Worm (Caenorhabditis elegans): Measurements from ENCODE around the gene C36E8.4.

Gene C36E8.4

ce11 chrIII:3994457-3994856 is 17.7 kb upstream of the C36E8.4 start:
- TF ChIP-seq egl-5 (tag; optimal IDR thresholded peaks at IDR 0.05) (peak; percentile 29), ceh-9 (tag; optimal IDR thresholded peaks at IDR 0.05) (no peak)

ce11 chrIII:4004064-4004580 is 8.0 kb upstream of the C36E8.4 start, which contains the start of gene tif-1A:
tif-1A (minus strand) TSS chrIII:4004114.
- TF ChIP-seq skn-1 (tag; optimal IDR thresholded peaks at IDR 0.05): peak; percentile 76
- TF ChIP-seq hmg-11 (tag; optimal IDR thresholded peaks at IDR 0.05): peak; percentile 88
- no peak for TF ChIP-seq ceh-82 (tag; optimal IDR thresholded peaks at IDR 0.05)
- peak; percentile 90 for TF ChIP-seq elt-2 (tag; optimal IDR thresholded peaks at IDR 0.05)
- no peak for TF ChIP-seq aly-2 (tag; optimal IDR thresholded peaks at IDR 0.05)
- TF ChIP-seq R02D3.7 (tag; optimal IDR thresholded peaks at IDR 0.05): peak; percentile 68
- no peak for TF ChIP-seq elt-1 (tag; optimal IDR thresholded peaks at IDR 0.05)
- no peak for TF ChIP-seq ztf-11 (tag; optimal IDR thresholded peaks at IDR 0.05)
- no peak for TF ChIP-seq nhr-28 (tag; optimal IDR thresholded peaks at IDR 0.05)
- peak; percentile 21 for TF ChIP-seq sea-2 (GFP tag; optimal IDR thresholded peaks at IDR 0.05)
- peak; percentile 82 for TF ChIP-seq snpc-4 (tag; optimal IDR thresholded peaks at IDR 0.05)
- TF ChIP-seq eor-1 (tag; optimal IDR thresholded peaks at IDR 0.05): no peak
- TF ChIP-seq fkh-2 (tag; optimal IDR thresholded peaks at IDR 0.05): no peak
- TF ChIP-seq ceh-9 (tag; optimal IDR thresholded peaks at IDR 0.05): no peak
- peak; percentile 82 for TF ChIP-seq jun-1 (tag; optimal IDR thresholded peaks at IDR 0.05)
- TF ChIP-seq egl-27 (tag; optimal IDR thresholded peaks at IDR 0.05): no peak
- peak; percentile 66 for TF ChIP-seq nhr-25 (tag; optimal IDR thresholded peaks at IDR 0.05)
- TF ChIP-seq nhr-77 (tag; optimal IDR thresholded peaks at IDR 0.05): peak; percentile 52
- TF ChIP-seq ceh-28 (tag; optimal IDR thresholded peaks at IDR 0.05): peak; percentile 45
- peak; percentile 96 for TF ChIP-seq pha-4 (tag; optimal IDR thresholded peaks at IDR 0.05)
- TF ChIP-seq nhr-67 (tag; optimal IDR thresholded peaks at IDR 0.05): no peak
- peak; percentile 19 for TF ChIP-seq egl-5 (tag; optimal IDR thresholded peaks at IDR 0.05)
- TF ChIP-seq fos-1 (tag; optimal IDR thresholded peaks at IDR 0.05): no peak
- TF ChIP-seq daf-12 (tag; optimal IDR thresholded peaks at IDR 0.05): no peak
- no peak for TF ChIP-seq ztf-4 (tag; optimal IDR thresholded peaks at IDR 0.05)
- no peak for TF ChIP-seq fkh-10 (GFP tag; optimal IDR thresholded peaks at IDR 0.05)
- peak; percentile 78 for TF ChIP-seq lin-15B (tag; optimal IDR thresholded peaks at IDR 0.05)
- no peak for TF ChIP-seq unc-62 (GFP tag; optimal IDR thresholded peaks at IDR 0.05)
- no peak for TF ChIP-seq nhr-12 (tag; optimal IDR thresholded peaks at IDR 0.05)
- TF ChIP-seq nhr-11 (tag; optimal IDR thresholded peaks at IDR 0.05): no peak
- TF ChIP-seq pqm-1 (tag; optimal IDR thresholded peaks at IDR 0.05): peak; percentile 95
- no peak for TF ChIP-seq nhr-76 (tag; optimal IDR thresholded peaks at IDR 0.05)
- TF ChIP-seq lsy-12 (tag; optimal IDR thresholded peaks at IDR 0.05): peak; percentile 83
- TF ChIP-seq unc-39 (tag; optimal IDR thresholded peaks at IDR 0.05): no peak
- TF ChIP-seq nhr-23 (tag; optimal IDR thresholded peaks at IDR 0.05): peak; percentile 84
- TF ChIP-seq mdl-1 (tag; optimal IDR thresholded peaks at IDR 0.05): no peak
- no peak for TF ChIP-seq elt-3 (tag; optimal IDR thresholded peaks at IDR 0.05)
- TF ChIP-seq ceh-16 (tag; optimal IDR thresholded peaks at IDR 0.05): no peak
- peak; percentile 85 for TF ChIP-seq nfya-1 (tag; optimal IDR thresholded peaks at IDR 0.05; ENCODE audit: insufficient read depth)
- peak; percentile 65 for TF ChIP-seq tbx-2 (tag; optimal IDR thresholded peaks at IDR 0.05)
- TF ChIP-seq mml-1 (tag; optimal IDR thresholded peaks at IDR 0.05): no peak
- TF ChIP-seq nhr-237 (tag; optimal IDR thresholded peaks at IDR 0.05): no peak
- peak; percentile 68 for TF ChIP-seq lin-39 (tag; optimal IDR thresholded peaks at IDR 0.05)
- TF ChIP-seq ama-1 (optimal IDR thresholded peaks at IDR 0.05): peak; percentile 61
- peak; percentile 54 for TF ChIP-seq nhr-43 (tag; optimal IDR thresholded peaks at IDR 0.05; ENCODE audit: poor library complexity, severe bottlenecking)
- TF ChIP-seq ZK546.5 (tag; optimal IDR thresholded peaks at IDR 0.05): no peak
- TF ChIP-seq zag-1 (tag; optimal IDR thresholded peaks at IDR 0.05): no peak
